Worm (Caenorhabditis elegans) whole organism, young adult: ENCODE data around the gene F55A11.6.
A peak's percentile ranks its signal among the peaks of the same experiment; 100 is the strongest.
"Not testable (repeated sequence)": the region's sequence is repeated elsewhere in the genome, so short reads cannot be mapped to it uniquely, and the experiment has no call there.

Experiments
- ama-1 ChIP-seq, 3 experiments: fragments of 150-350 bp in 1 of 3; sonication (generic microtip) in 2 of 3; optimal IDR thresholded peaks; 2 replicates each; lab custom pipeline; 2014 to 2018; ENCODE audit warnings: missing biosample characterization in 2 of 3, missing genetic modification characterization in 2 of 3, missing genetic modification reagents in 2 of 3
- aptf-3 ChIP-seq: fragments of 200-800 bp; sonication (Bioruptor generic); IDR thresholded peaks from 2 replicates; pipeline ENCODE4 v1.3.6; 2022; ENCODE audit warnings: missing genetic modification characterization, missing compliant biosample characterization
- atf-7 ChIP-seq: sonication (generic microtip); optimal IDR thresholded peaks from 2 replicates; lab custom pipeline; 2017; ENCODE audit warnings: mild to moderate bottlenecking, missing genetic modification characterization, missing compliant biosample characterization
- dpl-1 ChIP-seq: fragments of 150-350 bp; optimal IDR thresholded peaks from 2 replicates; lab custom pipeline; 2014; ENCODE audit warnings: missing biosample characterization, missing genetic modification reagents, missing genetic modification characterization
- egrh-3 ChIP-seq: fragments of 200-800 bp; sonication (Bioruptor generic); IDR thresholded peaks from 2 replicates; pipeline ENCODE4 v1.3.6; 2022; ENCODE audit warnings: missing genetic modification reagents, missing genetic modification characterization, missing compliant biosample characterization
- hrde-1 ChIP-seq: sonication (generic microtip); optimal IDR thresholded peaks from 2 replicates; lab custom pipeline; 2016; ENCODE audit warnings: missing genetic modification characterization, mild to moderate bottlenecking, missing compliant biosample characterization, moderate library complexity, missing genotype, missing genetic modification reagents, borderline replicate concordance
- hsf-1 ChIP-seq: fragments of 200-800 bp; sonication (Bioruptor generic); IDR thresholded peaks from 2 replicates; pipeline ENCODE4 v1.3.6; 2022; ENCODE audit warnings: missing genetic modification reagents, missing genetic modification characterization, missing compliant biosample characterization
- snpc-1.3 ChIP-seq: sonication (generic microtip); optimal IDR thresholded peaks from 2 replicates; lab custom pipeline; 2017; ENCODE audit warnings: missing genetic modification characterization, mild to moderate bottlenecking, missing compliant biosample characterization, antibody characterized with exemption, moderate library complexity, missing genotype, missing genetic modification reagents; ENCODE audit not compliant: insufficient read depth
- snpc-4 ChIP-seq, 5 experiments: fragments of 150-350 bp in 1 of 5; sonication (generic microtip) in 4 of 5; optimal IDR thresholded peaks; 2 replicates each; lab custom pipeline; 2014 to 2018; ENCODE audit warnings: missing genetic modification characterization in 5 of 5, missing biosample characterization in 3 of 5, antibody characterized with exemption in 2 of 5, mild to moderate bottlenecking in 2 of 5, missing compliant biosample characterization in 2 of 5, missing genotype in 2 of 5, moderate library complexity in 2 of 5, missing genetic modification reagents in 1 of 5
- zim-3 ChIP-seq: sonication (generic microtip); optimal IDR thresholded peaks from 2 replicates; lab custom pipeline; 2017; ENCODE audit warnings: mild to moderate bottlenecking, missing genetic modification characterization, moderate library complexity, missing compliant biosample characterization

DNA sequence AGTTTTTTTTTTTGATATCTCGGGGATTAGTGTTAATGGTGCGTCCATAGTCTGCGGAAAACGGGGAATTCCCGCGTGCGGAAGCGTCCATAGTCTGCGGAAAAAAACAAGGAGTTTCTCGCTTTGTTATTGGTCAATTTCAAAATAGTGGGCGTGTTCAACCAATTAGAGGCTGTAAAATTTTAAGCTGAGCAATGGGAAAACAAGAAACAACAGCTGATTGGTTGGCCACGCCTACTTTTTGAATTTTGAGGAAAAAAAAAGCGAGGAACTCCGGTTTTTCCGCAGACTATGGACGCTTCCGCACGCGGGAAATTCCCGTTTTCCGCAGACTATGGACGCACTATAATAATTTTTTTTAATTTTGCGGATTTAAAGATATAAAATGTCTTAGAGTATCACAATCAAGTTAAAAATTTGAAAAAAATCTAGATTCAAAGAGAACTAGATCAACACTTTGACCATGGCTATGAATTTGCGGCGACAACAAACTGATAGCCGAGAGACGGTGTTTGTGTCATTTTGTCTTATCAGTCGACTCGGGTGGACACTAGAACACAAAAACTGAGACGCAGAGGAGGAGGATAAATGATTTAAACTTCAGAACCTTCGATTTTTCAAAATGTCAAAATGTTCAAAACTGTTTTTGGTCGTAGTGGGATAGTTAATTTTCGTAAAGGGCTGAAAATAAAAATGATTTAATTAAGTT is 46.6 kb downstream of the F55A11.6 start:
- not testable (repeated sequence) for TF ChIP-seq snpc-4 (GFP tag; optimal IDR thresholded peaks at IDR 0.05; lab: Kevin White, UChicago); snpc-4 (tag; optimal IDR thresholded peaks at IDR 0.05; lab: Kevin White, UChicago); hrde-1 (tag; lab: Kevin White, UChicago); snpc-1.3 (tag; lab: Kevin White, UChicago); ama-1 (GFP tag; optimal IDR thresholded peaks at IDR 0.05; lab: Kevin White, UChicago); zim-3 (tag; lab: Kevin White, UChicago); atf-7; hsf-1 (GFP tag; lab: Robert Waterston, UW); aptf-3 (GFP tag; lab: Robert Waterston, UW); dpl-1 (GFP tag; lab: Kevin White, UChicago); egrh-3
- peak; percentile 45 for TF ChIP-seq ama-1 (optimal IDR thresholded peaks at IDR 0.05; lab: Kevin White, UChicago)
